Fruit fly (Drosophila melanogaster) whole organism, embryonic: ENCODE results near the gene Fbp1.

Experiments used
- Aef1 ChIP-seq: fragments of 200-800 bp; sonication (Bioruptor generic); IDR thresholded peaks from 3 replicates; pipeline ENCODE4 v1.3.6; 2022; ENCODE audit warnings: missing biosample characterization, missing genetic modification characterization
- CG1024 ChIP-seq: fragments of 200-800 bp; sonication (Bioruptor generic); IDR thresholded peaks from 2 replicates; pipeline ENCODE4 v1.3.6; 2022; ENCODE audit warnings: missing biosample characterization, missing genetic modification characterization
- CG10274 ChIP-seq: fragments of 200-800 bp; sonication (Bioruptor generic); optimal IDR thresholded peaks from 3 replicates; lab custom pipeline; 2017; ENCODE audit warnings: missing biosample characterization, mild to moderate bottlenecking, missing genetic modification characterization
- CG10321 ChIP-seq: fragments of 200-800 bp; sonication (Bioruptor generic); IDR thresholded peaks from 2 replicates; pipeline ENCODE4 v1.3.6; 2022; ENCODE audit warnings: missing biosample characterization, missing genetic modification characterization
- CG12299 ChIP-seq: fragments of 200-800 bp; sonication (Bioruptor generic); optimal IDR thresholded peaks from 2 replicates; lab custom pipeline; 2018; ENCODE audit warnings: missing biosample characterization, mild to moderate bottlenecking, missing genetic modification characterization
- CG12942 ChIP-seq: fragments of 200-800 bp; sonication (Bioruptor generic); optimal IDR thresholded peaks from 3 replicates; lab custom pipeline; 2016; ENCODE audit warnings: missing biosample characterization, missing genetic modification characterization
- CG14441 ChIP-seq: fragments of 200-800 bp; sonication (Bioruptor generic); IDR thresholded peaks from 2 replicates; pipeline ENCODE4 v1.3.6; 2022; ENCODE audit warnings: missing biosample characterization, missing genetic modification characterization
- CG16815 ChIP-seq: fragments of 200-800 bp; sonication (Bioruptor generic); optimal IDR thresholded peaks from 3 replicates; lab custom pipeline; 2017; ENCODE audit warnings: missing biosample characterization, mild to moderate bottlenecking, missing genetic modification characterization
- CG17385 ChIP-seq: fragments of 200-800 bp; sonication (Bioruptor generic); optimal IDR thresholded peaks from 3 replicates; lab custom pipeline; 2018; ENCODE audit warnings: missing biosample characterization, mild to moderate bottlenecking, missing genetic modification characterization
- CG2678 ChIP-seq: fragments of 200-800 bp; sonication (Bioruptor generic); optimal IDR thresholded peaks from 3 replicates; lab custom pipeline; 2019; ENCODE audit warnings: missing biosample characterization, mild to moderate bottlenecking, missing genetic modification characterization, moderate library complexity
- CG31224 ChIP-seq: fragments of 200-800 bp; sonication (Bioruptor generic); IDR thresholded peaks from 2 replicates; pipeline ENCODE4 v1.3.6; 2022; ENCODE audit warnings: missing biosample characterization, missing genetic modification characterization
- CG34376 ChIP-seq: fragments of 200-800 bp; sonication (Bioruptor generic); optimal IDR thresholded peaks from 2 replicates; lab custom pipeline; 2018; ENCODE audit warnings: missing biosample characterization, mild to moderate bottlenecking, missing genetic modification characterization
- CG4360 ChIP-seq: fragments of 200-800 bp; sonication (Bioruptor generic); IDR thresholded peaks from 2 replicates; pipeline ENCODE4 v1.3.6; 2022; ENCODE audit warnings: missing biosample characterization, missing genetic modification characterization
- CG5180 ChIP-seq: fragments of 200-800 bp; sonication (Bioruptor generic); optimal IDR thresholded peaks from 3 replicates; lab custom pipeline; 2017; ENCODE audit warnings: missing biosample characterization, missing genetic modification characterization, mild to moderate bottlenecking, moderate library complexity, missing genetic modification reagents
- CG6654 ChIP-seq: fragments of 200-800 bp; sonication (Bioruptor generic); optimal IDR thresholded peaks from 2 replicates; lab custom pipeline; 2017; ENCODE audit warnings: missing biosample characterization, mild to moderate bottlenecking, missing genetic modification characterization
- CG6683 ChIP-seq: fragments of 200-800 bp; sonication (Bioruptor generic); optimal IDR thresholded peaks from 2 replicates; lab custom pipeline; 2017; ENCODE audit warnings: missing biosample characterization, mild to moderate bottlenecking, missing genetic modification characterization, missing genetic modification reagents
- CG7372 ChIP-seq: fragments of 200-800 bp; sonication (Bioruptor generic); IDR thresholded peaks from 2 replicates; pipeline ENCODE4 v1.3.6; 2022; ENCODE audit warnings: missing biosample characterization, missing genetic modification characterization
- CG7963 ChIP-seq: fragments of 200-800 bp; sonication (Bioruptor generic); IDR thresholded peaks from 3 replicates; pipeline ENCODE4 v1.3.6; 2022; ENCODE audit warnings: missing biosample characterization, missing genetic modification characterization; ENCODE audit not compliant: partially characterized antibody
- CG8765 ChIP-seq: fragments of 200-800 bp; sonication (Bioruptor generic); IDR thresholded peaks from 2 replicates; pipeline ENCODE4 v1.3.6; 2022; ENCODE audit warnings: missing biosample characterization, missing genetic modification characterization
- Drgx ChIP-seq: fragments of 200-800 bp; sonication (Bioruptor generic); IDR thresholded peaks from 2 replicates; pipeline ENCODE4 v1.3.6; 2022; ENCODE audit warnings: missing biosample characterization, missing genetic modification characterization
- Eip74EF ChIP-seq, 2 experiments: fragments of 200-800 bp in 1 of 2; fragments of >200 bp in 1 of 2; sonication (Bioruptor generic) in 1 of 2; optimal IDR thresholded peaks; 2 replicates each; lab custom pipeline; 2017 to 2019; ENCODE audit warnings: missing biosample characterization in 2 of 2, missing genetic modification characterization in 2 of 2, mild to moderate bottlenecking in 1 of 2, moderate library complexity in 1 of 2
- HHEX ChIP-seq: fragments of 200-800 bp; sonication (Bioruptor generic); optimal IDR thresholded peaks from 3 replicates; lab custom pipeline; 2017; ENCODE audit warnings: missing biosample characterization, mild to moderate bottlenecking, missing genetic modification characterization, missing genetic modification reagents
- Hand ChIP-seq: fragments of 200-800 bp; sonication (Bioruptor generic); optimal IDR thresholded peaks from 2 replicates; lab custom pipeline; 2017; ENCODE audit warnings: mild to moderate bottlenecking, missing biosample characterization, missing genetic modification reagents, missing genetic modification characterization
- NC2α ChIP-seq: fragments of 200-800 bp; sonication (Bioruptor generic); optimal IDR thresholded peaks from 2 replicates; lab custom pipeline; 2016; ENCODE audit warnings: missing biosample characterization, missing genetic modification characterization
- Oli ChIP-seq: fragments of 200-800 bp; sonication (Bioruptor generic); optimal IDR thresholded peaks from 2 replicates; lab custom pipeline; 2018; ENCODE audit warnings: missing biosample characterization, mild to moderate bottlenecking, missing genetic modification characterization, moderate library complexity
- Poxn ChIP-seq: fragments of 200-800 bp; sonication (Bioruptor generic); IDR thresholded peaks from 2 replicates; pipeline ENCODE4 v1.3.6; 2022; ENCODE audit warnings: missing biosample characterization, missing genetic modification characterization
- amos ChIP-seq: fragments of 200-800 bp; sonication (Bioruptor generic); IDR thresholded peaks from 2 replicates; pipeline ENCODE4 v1.3.6; 2022; ENCODE audit warnings: missing biosample characterization, missing genetic modification characterization; ENCODE audit not compliant: partially characterized antibody
- cg ChIP-seq: fragments of 200-800 bp; sonication (Bioruptor generic); optimal IDR thresholded peaks from 3 replicates; lab custom pipeline; 2019; ENCODE audit warnings: missing biosample characterization, mild to moderate bottlenecking, missing genetic modification characterization, moderate library complexity
- chinmo ChIP-seq: fragments of 200-800 bp; sonication (Bioruptor generic); IDR thresholded peaks from 4 replicates; pipeline ENCODE4 v1.3.6; 2022; ENCODE audit warnings: missing biosample characterization, missing genetic modification characterization; ENCODE audit not compliant: partially characterized antibody
- esg ChIP-seq: fragments of 200-800 bp; sonication (Bioruptor generic); conservative IDR thresholded peaks from 2 replicates; pipeline ENCODE4 v1.3.6; 2022; ENCODE audit warnings: missing biosample characterization, missing genetic modification characterization
- ewg ChIP-seq: fragments of 200-800 bp; sonication (Bioruptor generic); optimal IDR thresholded peaks from 3 replicates; lab custom pipeline; 2017; ENCODE audit warnings: mild to moderate bottlenecking, missing biosample characterization, missing genetic modification reagents, missing genetic modification characterization
- ftz-f1 ChIP-seq: fragments of 200-800 bp; sonication (Bioruptor generic); optimal IDR thresholded peaks from 2 replicates; lab custom pipeline; 2016; ENCODE audit warnings: missing biosample characterization, missing genetic modification characterization
- grn ChIP-seq: fragments of 200-800 bp; sonication (Bioruptor generic); optimal IDR thresholded peaks from 3 replicates; lab custom pipeline; 2017; ENCODE audit warnings: missing biosample characterization, missing genetic modification characterization
- gsb-n ChIP-seq: fragments of 200-800 bp; sonication (Bioruptor generic); optimal IDR thresholded peaks from 3 replicates; lab custom pipeline; 2018; ENCODE audit warnings: missing biosample characterization, mild to moderate bottlenecking, missing genetic modification characterization
- hbn ChIP-seq: fragments of 200-800 bp; sonication (Bioruptor generic); IDR thresholded peaks from 2 replicates; pipeline ENCODE4 v1.3.6; 2022; ENCODE audit warnings: missing biosample characterization, missing genetic modification characterization; ENCODE audit not compliant: partially characterized antibody
- inv ChIP-seq: fragments of 200-800 bp; sonication (Bioruptor generic); IDR thresholded peaks from 2 replicates; pipeline ENCODE4 v1.3.6; 2022; ENCODE audit warnings: missing biosample characterization, missing genetic modification characterization; ENCODE audit not compliant: partially characterized antibody
- kni ChIP-seq: fragments of 200-800 bp; sonication (Bioruptor generic); optimal IDR thresholded peaks from 3 replicates; lab custom pipeline; 2017; ENCODE audit warnings: mild to moderate bottlenecking, missing biosample characterization, missing genetic modification reagents, missing genetic modification characterization
- prd ChIP-seq, 3 experiments: fragments of >200 bp in 2 of 3; fragments of 200-800 bp in 1 of 3; sonication (Bioruptor generic) in 1 of 3; optimal IDR thresholded peaks in 2 of 3; IDR thresholded peaks in 1 of 3; 2 replicates in 2 of 3; 3 replicates in 1 of 3; pipeline versions ENCODE4 v1.3.6 to Lab custom; 2017 to 2022; ENCODE audit warnings: missing biosample characterization in 1 of 3, missing genetic modification characterization in 1 of 3
- psq ChIP-seq: fragments of 200-800 bp; sonication (Bioruptor generic); optimal IDR thresholded peaks from 2 replicates; lab custom pipeline; 2017; ENCODE audit warnings: missing biosample characterization, missing genetic modification characterization
- sd ChIP-seq: fragments of 200-800 bp; sonication (Bioruptor generic); optimal IDR thresholded peaks from 3 replicates; lab custom pipeline; 2018; ENCODE audit warnings: missing biosample characterization, mild to moderate bottlenecking, missing genetic modification characterization, moderate library complexity
- sens ChIP-seq: fragments of 200-800 bp; sonication (Bioruptor generic); peaks from one replicate; lab custom pipeline; 2016; ENCODE audit warnings: missing biosample characterization, missing genetic modification characterization
- so ChIP-seq: fragments of 200-800 bp; sonication (Bioruptor generic); IDR thresholded peaks from 3 replicates; pipeline ENCODE4 v1.3.6; 2022; ENCODE audit warnings: missing biosample characterization, missing genetic modification characterization
- sqz ChIP-seq: fragments of 200-800 bp; sonication (Bioruptor generic); optimal IDR thresholded peaks from 3 replicates; lab custom pipeline; 2018; ENCODE audit warnings: missing biosample characterization, mild to moderate bottlenecking, missing genetic modification characterization
- sr ChIP-seq: fragments of 200-800 bp; sonication (Bioruptor generic); IDR thresholded peaks from 3 replicates; pipeline ENCODE4 v1.3.6; 2022; ENCODE audit warnings: missing biosample characterization, missing genetic modification characterization
- unc-4 ChIP-seq: fragments of 200-800 bp; sonication (Bioruptor generic); IDR thresholded peaks from 2 replicates; pipeline ENCODE4 v1.3.6; 2022; ENCODE audit warnings: missing biosample characterization, missing genetic modification characterization; ENCODE audit not compliant: partially characterized antibody

The Fbp1 gene

dm6 chr3L:14071621-14072020 is 26.2 kb downstream of the Fbp1 start, which contains the start of gene Pex1 (continued):
- no peak for TF ChIP-seq ewg (GFP tag; lab: Kevin White, UChicago)
- TF ChIP-seq gsb-n (tag; lab: Kevin White, UChicago), result peak; percentile 4
- TF ChIP-seq CG6654, result no peak
- TF ChIP-seq hbn, result peak; percentile 70
- TF ChIP-seq Poxn (GFP tag; lab: Robert Waterston, UW), result no peak
- no peak for TF ChIP-seq CG10274 (GFP tag; lab: Kevin White, UChicago)
- no peak for TF ChIP-seq prd (optimal IDR thresholded peaks at IDR 0.05; lab: Kevin White, UChicago)
- 0 out of 3 replicates have a peak, but pooled peaks have one; percentile 18 for TF ChIP-seq prd (GFP tag; IDR thresholded peaks at IDR 0.05; lab: Robert Waterston, UW)
- TF ChIP-seq NC2α (GFP tag; lab: Kevin White, UChicago), result no peak
- TF ChIP-seq Hand (GFP tag; lab: Kevin White, UChicago), result no peak
- TF ChIP-seq CG1024 (GFP tag; lab: Robert Waterston, UW), result no peak; the same call in 1 of the 2 replicates
- TF ChIP-seq amos (GFP tag; lab: Robert Waterston, UW), result peak; percentile 89
- no peak for TF ChIP-seq ftz-f1 (GFP tag; lab: Kevin White, UChicago)
- TF ChIP-seq Aef1 (GFP tag; lab: Robert Waterston, UW), result no peak
- TF ChIP-seq CG10321 (GFP tag; lab: Robert Waterston, UW), result no peak
- TF ChIP-seq, all 482 proteins: peak for 94

- peak; percentile 69; the same call in 2 of the 4 replicates for TF ChIP-seq chinmo (GFP tag; lab: Robert Waterston, UW)
- peak; percentile 67 for TF ChIP-seq sd (tag; lab: Kevin White, UChicago)
- no peak for TF ChIP-seq CG1024 (GFP tag; lab: Robert Waterston, UW)
- no peak for TF ChIP-seq Drgx (GFP tag; lab: Robert Waterston, UW)
- no peak for TF ChIP-seq Oli (tag; lab: Kevin White, UChicago)
- TF ChIP-seq CG5180 (GFP tag; lab: Kevin White, UChicago), result peak; percentile 63
- TF ChIP-seq sens (GFP tag; lab: Kevin White, UChicago), result peak; percentile 30
- TF ChIP-seq gsb-n (tag; lab: Kevin White, UChicago), result peak; percentile 15
- peak; percentile 59 for TF ChIP-seq cg (GFP tag; lab: Kevin White, UChicago)
- peak; percentile 58; the same call in 1 of the 3 replicates for TF ChIP-seq sr (GFP tag; lab: Robert Waterston, UW)
- peak; percentile 9 for TF ChIP-seq kni (GFP tag; lab: Kevin White, UChicago)
- TF ChIP-seq grn (GFP tag; lab: Kevin White, UChicago), result no peak
- peak; percentile 45 for TF ChIP-seq sqz (GFP tag; lab: Kevin White, UChicago)
- no peak for TF ChIP-seq esg (GFP tag; lab: Robert Waterston, UW)
- TF ChIP-seq CG6683 (GFP tag; lab: Kevin White, UChicago), result no peak
- no peak for TF ChIP-seq inv (GFP tag; lab: Robert Waterston, UW)
- 0 out of 3 replicates have a peak, but pooled peaks have one; percentile 8 for TF ChIP-seq so (GFP tag; lab: Robert Waterston, UW)
These were observed 33.8 kb downstream of the Fbp1 start for dm6 chr3L:14064065-14064414.

DNA sequence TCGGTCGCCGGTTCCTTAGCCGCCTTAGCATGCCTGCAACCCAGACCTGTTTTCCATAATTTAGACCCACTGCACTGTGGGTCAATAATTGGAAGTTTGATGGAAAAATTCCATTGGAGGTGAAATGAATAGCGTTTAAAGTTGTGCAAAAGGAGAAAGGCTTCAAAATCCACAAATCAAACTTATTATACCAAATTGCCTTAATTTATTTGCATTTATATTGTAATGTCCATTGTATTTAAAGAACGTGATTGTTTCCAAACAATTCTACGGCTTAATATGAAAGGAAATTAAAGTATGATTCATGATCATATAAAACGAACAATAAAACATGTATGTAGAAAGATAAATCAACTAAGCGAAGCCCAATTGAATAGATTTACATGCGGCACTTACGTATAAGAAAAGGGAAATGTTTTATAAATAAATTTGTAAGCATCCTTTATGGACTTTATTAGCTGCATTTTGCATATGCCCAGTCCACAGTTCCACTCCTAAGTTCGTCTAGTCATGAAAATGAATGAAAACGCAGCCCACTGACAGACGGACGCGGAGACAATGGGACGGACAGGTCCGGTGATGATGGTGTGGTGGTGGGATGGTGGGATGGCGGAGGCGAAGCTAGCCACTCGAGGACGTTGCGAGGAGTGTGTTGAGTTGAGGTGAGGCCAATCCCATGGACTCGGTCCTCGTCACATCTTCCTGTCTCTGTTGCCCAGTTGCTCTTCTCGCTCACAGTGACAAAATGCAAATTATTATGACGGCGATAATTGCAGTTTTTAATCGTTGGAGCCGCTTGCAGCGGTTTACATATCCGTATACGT is 34.4 kb downstream of the Fbp1 start:
- TF ChIP-seq HHEX (GFP tag; lab: Kevin White, UChicago) (no peak), CG8765 (GFP tag; lab: Robert Waterston, UW) (no peak), CG17385 (GFP tag; lab: Kevin White, UChicago) (no peak), CG7372 (GFP tag; lab: Robert Waterston, UW) (no peak), Eip74EF (GFP tag; optimal IDR thresholded peaks at IDR 0.05; lab: Kevin White, UChicago) (no peak), CG2678 (tag; lab: Kevin White, UChicago) (no peak), CG4360 (no peak), psq (GFP tag; lab: Kevin White, UChicago) (no peak), CG7963 (GFP tag; lab: Robert Waterston, UW) (no peak), CG12299 (tag; lab: Kevin White, UChicago) (no peak), CG31224 (GFP tag; lab: Robert Waterston, UW) (no peak), CG16815 (GFP tag; lab: Kevin White, UChicago) (no peak), sens (GFP tag; lab: Kevin White, UChicago) (peak; percentile 64), CG34376 (GFP tag; lab: Kevin White, UChicago) (no peak), unc-4 (GFP tag; lab: Robert Waterston, UW) (no peak), CG12942 (GFP tag; lab: Kevin White, UChicago) (no peak), CG14441 (no peak)
